Worm (Caenorhabditis elegans) whole organism, L3 larva: ENCODE data around the gene C48B4.13.

Experiments
- R02D3.7 ChIP-seq: fragments of 150-350 bp; optimal IDR thresholded peaks from 2 replicates; lab custom pipeline; 2014; ENCODE audit warnings: missing biosample characterization, missing genetic modification characterization
- ZK546.5 ChIP-seq: sonication (generic microtip); optimal IDR thresholded peaks from 2 replicates; lab custom pipeline; 2017; ENCODE audit warnings: missing biosample characterization, missing genetic modification characterization
- aly-2 ChIP-seq: fragments of 150-350 bp; optimal IDR thresholded peaks from 2 replicates; lab custom pipeline; 2014; ENCODE audit warnings: missing biosample characterization, missing genetic modification characterization
- ama-1 ChIP-seq: fragments of 150-350 bp; optimal IDR thresholded peaks from 2 replicates; lab custom pipeline; 2018
- ceh-16 ChIP-seq: sonication (generic microtip); optimal IDR thresholded peaks from 2 replicates; lab custom pipeline; 2017; ENCODE audit warnings: missing biosample characterization, missing genetic modification characterization
- ceh-28 ChIP-seq: fragments of 150-350 bp; optimal IDR thresholded peaks from 2 replicates; lab custom pipeline; 2014; ENCODE audit warnings: missing biosample characterization, missing genetic modification reagents, missing genetic modification characterization
- ceh-82 ChIP-seq: fragments of 150-350 bp; optimal IDR thresholded peaks from 2 replicates; lab custom pipeline; 2014; ENCODE audit warnings: missing biosample characterization, missing genetic modification characterization
- egl-27 ChIP-seq: sonication (generic microtip); optimal IDR thresholded peaks from 4 replicates; lab custom pipeline; 2017; ENCODE audit warnings: missing biosample characterization, missing genetic modification reagents, missing genetic modification characterization
- egl-5 ChIP-seq: fragments of 150-350 bp; optimal IDR thresholded peaks from 2 replicates; lab custom pipeline; 2017; ENCODE audit warnings: missing biosample characterization, missing genetic modification reagents, missing genetic modification characterization, inconsistent platforms
- elt-2 ChIP-seq: sonication (generic microtip); optimal IDR thresholded peaks from 2 replicates; lab custom pipeline; 2016; ENCODE audit warnings: missing genetic modification reagents, mild to moderate bottlenecking, missing genetic modification characterization, missing compliant biosample characterization
- eor-1 ChIP-seq, 2 experiments: fragments of 150-350 bp; optimal IDR thresholded peaks; 2 replicates each; lab custom pipeline; 2014 to 2018; ENCODE audit warnings: missing biosample characterization in 2 of 2, missing genetic modification characterization in 2 of 2
- fkh-10 ChIP-seq: sonication (generic microtip); optimal IDR thresholded peaks from 2 replicates; lab custom pipeline; 2017; ENCODE audit warnings: missing biosample characterization, missing genetic modification reagents, missing genetic modification characterization
- fkh-2 ChIP-seq: fragments of 150-350 bp; optimal IDR thresholded peaks from 2 replicates; lab custom pipeline; 2014; ENCODE audit warnings: missing biosample characterization, missing genetic modification reagents, missing genetic modification characterization
- fos-1 ChIP-seq: fragments of 150-350 bp; optimal IDR thresholded peaks from 2 replicates; lab custom pipeline; 2014; ENCODE audit warnings: missing biosample characterization, missing genetic modification characterization
- hmg-11 ChIP-seq: sonication (generic microtip); optimal IDR thresholded peaks from 2 replicates; lab custom pipeline; 2016; ENCODE audit warnings: missing genetic modification characterization, missing compliant biosample characterization
- jun-1 ChIP-seq: fragments of 150-350 bp; optimal IDR thresholded peaks from 2 replicates; lab custom pipeline; 2014; ENCODE audit warnings: missing biosample characterization, missing genetic modification reagents, missing genetic modification characterization
- lin-15B ChIP-seq: fragments of 150-350 bp; optimal IDR thresholded peaks from 2 replicates; lab custom pipeline; 2014; ENCODE audit warnings: missing biosample characterization, missing genetic modification characterization
- lin-39 ChIP-seq: fragments of 150-350 bp; optimal IDR thresholded peaks from 2 replicates; lab custom pipeline; 2018; ENCODE audit warnings: missing biosample characterization, missing genetic modification reagents, missing genetic modification characterization
- lsy-12 ChIP-seq: sonication (generic microtip); optimal IDR thresholded peaks from 2 replicates; lab custom pipeline; 2016; ENCODE audit warnings: mild to moderate bottlenecking, missing genetic modification characterization, missing compliant biosample characterization
- mml-1 ChIP-seq: fragments of 150-350 bp; sonication (generic microtip); optimal IDR thresholded peaks from 3 replicates; lab custom pipeline; 2014; ENCODE audit warnings: missing biosample characterization, missing genetic modification characterization
- nfya-1 ChIP-seq: sonication (generic microtip); optimal IDR thresholded peaks from 2 replicates; lab custom pipeline; 2017; ENCODE audit warnings: missing genetic modification characterization, mild to moderate bottlenecking, missing compliant biosample characterization, antibody characterized with exemption, moderate library complexity; ENCODE audit not compliant: insufficient read depth
- nhr-11 ChIP-seq: fragments of 150-350 bp; optimal IDR thresholded peaks from 2 replicates; lab custom pipeline; 2014; ENCODE audit warnings: missing biosample characterization, missing genetic modification characterization
- nhr-12 ChIP-seq: fragments of 150-350 bp; optimal IDR thresholded peaks from 2 replicates; lab custom pipeline; 2014; ENCODE audit warnings: missing biosample characterization, missing genetic modification characterization
- nhr-237 ChIP-seq: fragments of 150-350 bp; optimal IDR thresholded peaks from 2 replicates; lab custom pipeline; 2014; ENCODE audit warnings: missing biosample characterization, missing genetic modification characterization
- nhr-25 ChIP-seq: sonication (generic microtip); optimal IDR thresholded peaks from 2 replicates; lab custom pipeline; 2017; ENCODE audit warnings: missing biosample characterization, missing genetic modification characterization
- nhr-28 ChIP-seq: fragments of 150-350 bp; optimal IDR thresholded peaks from 2 replicates; lab custom pipeline; 2014; ENCODE audit warnings: missing biosample characterization, missing genetic modification characterization
- nhr-67 ChIP-seq: fragments of 150-350 bp; optimal IDR thresholded peaks from 2 replicates; lab custom pipeline; 2014; ENCODE audit warnings: missing biosample characterization, missing genetic modification characterization
- nhr-76 ChIP-seq: fragments of 150-350 bp; sonication (generic microtip); optimal IDR thresholded peaks from 5 replicates; lab custom pipeline; 2014; ENCODE audit warnings: missing biosample characterization, missing genetic modification characterization
- nhr-77 ChIP-seq: fragments of 150-350 bp; optimal IDR thresholded peaks from 2 replicates; lab custom pipeline; 2014; ENCODE audit warnings: missing biosample characterization, missing genetic modification characterization
- pha-4 ChIP-seq: fragments of 150-350 bp; optimal IDR thresholded peaks from 2 replicates; lab custom pipeline; 2014; ENCODE audit warnings: missing biosample characterization, missing genetic modification reagents, missing genetic modification characterization
- pqm-1 ChIP-seq: fragments of 150-350 bp; optimal IDR thresholded peaks from 2 replicates; lab custom pipeline; 2017; ENCODE audit warnings: missing biosample characterization, missing genetic modification characterization, inconsistent platforms
- sea-2 ChIP-seq: fragments of 150-350 bp; sonication (generic microtip); optimal IDR thresholded peaks from 4 replicates; lab custom pipeline; 2014; ENCODE audit warnings: missing biosample characterization, missing genetic modification reagents, missing genetic modification characterization
- skn-1 ChIP-seq: fragments of 150-350 bp; optimal IDR thresholded peaks from 2 replicates; lab custom pipeline; 2014; ENCODE audit warnings: missing biosample characterization, missing genetic modification characterization
- snpc-4 ChIP-seq: fragments of 150-350 bp; optimal IDR thresholded peaks from 2 replicates; lab custom pipeline; 2014; ENCODE audit warnings: missing biosample characterization, missing genetic modification characterization
- tbx-2 ChIP-seq: sonication (generic microtip); optimal IDR thresholded peaks from 2 replicates; lab custom pipeline; 2016; ENCODE audit warnings: mild to moderate bottlenecking, missing genetic modification characterization, missing compliant biosample characterization
- unc-39 ChIP-seq: sonication (generic microtip); optimal IDR thresholded peaks from 4 replicates; lab custom pipeline; 2017; ENCODE audit warnings: missing biosample characterization, missing genetic modification characterization
- unc-62 ChIP-seq: fragments of 150-350 bp; sonication (generic microtip); optimal IDR thresholded peaks from 4 replicates; lab custom pipeline; 2014; ENCODE audit warnings: missing biosample characterization, missing genetic modification reagents, missing genetic modification characterization
- zag-1 ChIP-seq: fragments of 150-350 bp; optimal IDR thresholded peaks from 2 replicates; lab custom pipeline; 2014; ENCODE audit warnings: missing biosample characterization, missing genetic modification characterization
- ztf-11 ChIP-seq: fragments of 150-350 bp; optimal IDR thresholded peaks from 2 replicates; lab custom pipeline; 2014; ENCODE audit warnings: missing biosample characterization, missing genetic modification characterization

C48B4.13 gene

ce11 chrIII:9616426-9616825, 47.9 kb downstream of the C48B4.13 start, which contains the start of gene hcp-3 (continued):
- TF ChIP-seq snpc-4 (tag; lab: Kevin White, UChicago) (peak; percentile 4), ztf-11 (tag; lab: Kevin White, UChicago) (no peak), egl-5 (tag; lab: Kevin White, UChicago) (no peak), fkh-2 (tag; lab: Kevin White, UChicago) (no peak), nhr-12 (tag; lab: Kevin White, UChicago) (no peak), nhr-76 (no peak), egl-27 (no peak), lin-39 (tag; lab: Kevin White, UChicago) (no peak), pqm-1 (tag; lab: Kevin White, UChicago) (no peak), lsy-12 (tag; lab: Kevin White, UChicago) (no peak), pha-4 (tag; lab: Kevin White, UChicago) (peak; percentile 62), nhr-28 (tag; lab: Kevin White, UChicago) (no peak)

DNA sequence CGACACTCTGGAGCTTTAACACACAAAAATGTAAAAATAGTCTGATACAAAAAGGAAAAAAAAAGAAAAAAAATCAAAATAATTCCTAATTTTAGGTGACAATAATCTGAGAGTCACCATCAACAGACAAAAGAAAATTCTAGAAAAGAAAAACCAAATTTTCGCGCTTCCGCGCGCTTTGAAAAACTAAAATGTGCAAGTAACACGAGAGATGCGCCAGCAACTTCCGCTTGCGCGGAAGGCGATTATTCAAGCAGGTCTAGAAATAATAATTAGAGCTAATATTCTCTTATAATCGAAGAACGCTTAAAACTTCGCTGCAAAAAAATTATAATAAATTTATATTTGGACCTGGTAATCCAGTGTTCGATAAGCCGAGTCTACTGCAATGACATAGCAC, 48.4 kb downstream of the C48B4.13 start:
- TF ChIP-seq nhr-76 (no peak), elt-2 (tag; lab: Kevin White, UChicago) (no peak), mml-1 (tag; lab: Kevin White, UChicago) (no peak), nhr-67 (tag; lab: Kevin White, UChicago) (no peak), fos-1 (tag; lab: Kevin White, UChicago) (no peak), nhr-11 (tag; lab: Kevin White, UChicago) (no peak), sea-2 (no peak)

ce11 chrIII:9617599-9618262, 49.2 kb downstream of the C48B4.13 start:
- TF ChIP-seq fos-1 (tag; lab: Kevin White, UChicago): no peak
- TF ChIP-seq tbx-2: no peak
- TF ChIP-seq unc-39 (tag; lab: Kevin White, UChicago): no peak
- no peak for TF ChIP-seq ZK546.5
- no peak for TF ChIP-seq egl-5 (tag; lab: Kevin White, UChicago)
- peak; percentile 13 for TF ChIP-seq hmg-11 (tag; lab: Kevin White, UChicago)
- TF ChIP-seq ceh-16 (tag; lab: Kevin White, UChicago): no peak
- TF ChIP-seq unc-62 (GFP tag; lab: Kevin White, UChicago): no peak
- TF ChIP-seq snpc-4 (tag; lab: Kevin White, UChicago): no peak
- no peak for TF ChIP-seq nhr-67 (tag; lab: Kevin White, UChicago)
- TF ChIP-seq nhr-11 (tag; lab: Kevin White, UChicago): no peak
- no peak for TF ChIP-seq sea-2
- no peak for TF ChIP-seq ama-1 (lab: Kevin White, UChicago)
- TF ChIP-seq nhr-237 (tag; lab: Kevin White, UChicago): no peak
- TF ChIP-seq ceh-82 (tag; lab: Kevin White, UChicago): no peak
- TF ChIP-seq nhr-77 (tag; lab: Kevin White, UChicago): no peak
- no peak for TF ChIP-seq R02D3.7 (tag; lab: Kevin White, UChicago)
- TF ChIP-seq skn-1: no peak
- TF ChIP-seq nhr-25 (tag; lab: Kevin White, UChicago): peak; percentile 78
- TF ChIP-seq aly-2: no peak
- TF ChIP-seq ztf-11 (tag; lab: Kevin White, UChicago): no peak
- no peak for TF ChIP-seq jun-1 (tag; lab: Kevin White, UChicago)
- no peak for TF ChIP-seq fkh-2 (tag; lab: Kevin White, UChicago)
- no peak for TF ChIP-seq lin-15B (tag; lab: Kevin White, UChicago)
- TF ChIP-seq pqm-1 (tag; lab: Kevin White, UChicago): no peak
- TF ChIP-seq fkh-10 (GFP tag; lab: Kevin White, UChicago): no peak
- TF ChIP-seq lin-39 (tag; lab: Kevin White, UChicago): no peak
- no peak for TF ChIP-seq pha-4 (tag; lab: Kevin White, UChicago)
- no peak for TF ChIP-seq ceh-28 (tag; lab: Kevin White, UChicago)
- TF ChIP-seq eor-1 (tag; optimal IDR thresholded peaks at IDR 0.05; lab: Kevin White, UChicago): no peak
- no peak for TF ChIP-seq zag-1
- TF ChIP-seq elt-2 (tag; lab: Kevin White, UChicago): peak; percentile 1
- peak; percentile 91 for TF ChIP-seq nfya-1 (tag; lab: Kevin White, UChicago)
- TF ChIP-seq mml-1 (tag; lab: Kevin White, UChicago): no peak
